Fruit fly (Drosophila melanogaster): ENCODE data around the gene snRNP-U1-C.

snRNP-U1-C gene

DNA sequence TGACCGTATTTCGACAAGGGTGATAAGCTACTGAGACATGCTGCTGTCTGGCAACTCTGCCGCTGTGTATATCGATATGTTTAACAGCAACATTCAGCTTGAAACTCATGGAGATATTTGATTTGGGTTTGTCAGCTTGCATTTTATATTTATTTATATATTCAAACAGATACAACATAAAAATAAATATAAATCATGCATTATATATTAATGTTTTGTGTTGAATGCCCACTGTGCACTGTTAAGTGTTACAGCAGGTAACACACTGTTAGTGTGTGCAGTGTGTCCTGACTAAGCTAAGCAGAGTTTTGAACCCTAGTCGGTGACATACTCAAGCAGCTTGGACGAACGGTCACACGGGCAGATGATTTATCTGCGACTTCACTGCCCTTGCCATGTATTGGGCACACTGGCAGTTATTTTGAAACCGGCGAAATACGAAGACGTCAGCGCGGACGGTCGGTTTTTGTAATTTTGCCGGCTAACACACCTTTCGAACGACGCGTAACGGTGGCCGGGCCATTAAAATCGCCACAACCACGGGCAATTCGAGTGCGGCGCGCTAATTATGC lies at the start of gene snRNP-U1-C, which contains the start of gene gukh (continued):
- TF ChIP-seq gfzf (GFP tag; optimal IDR thresholded peaks at IDR 0.05): peak; percentile 97
- TF ChIP-seq nerfin-1 (tag; optimal IDR thresholded peaks at IDR 0.05): peak; percentile 59
- no peak for TF ChIP-seq Hr39 (optimal IDR thresholded peaks at IDR 0.05)
- peak; percentile 53 for TF ChIP-seq inv (GFP tag; IDR thresholded peaks at IDR 0.05; ENCODE audit: partially characterized antibody)
- peak; percentile 48 for TF ChIP-seq vfl (GFP tag; optimal IDR thresholded peaks at IDR 0.05)
- TF ChIP-seq CG15011 (GFP tag; optimal IDR thresholded peaks at IDR 0.05): peak; percentile 57
- peak; percentile 66 for TF ChIP-seq CG4282 (GFP tag; optimal IDR thresholded peaks at IDR 0.05)
- TF ChIP-seq Awh (GFP tag; IDR thresholded peaks at IDR 0.05): peak; percentile 78
- peak; percentile 25 for TF ChIP-seq Side (GFP tag; optimal IDR thresholded peaks at IDR 0.05)
- peak; percentile 75 for TF ChIP-seq CG31224 (GFP tag; IDR thresholded peaks at IDR 0.05)
- TF ChIP-seq CG43689 (GFP tag; IDR thresholded peaks at IDR 0.05): peak; percentile 73; the same call in 1 of the 2 replicates
- peak; percentile 82 for TF ChIP-seq Dek (tag; optimal IDR thresholded peaks at IDR 0.05)
- no peak for TF ChIP-seq usp (GFP tag; optimal IDR thresholded peaks at IDR 0.05)
- peak; percentile 65 for TF ChIP-seq Fer2 (tag; optimal IDR thresholded peaks at IDR 0.05)
- TF ChIP-seq tna (GFP tag; IDR thresholded peaks at IDR 0.05; ENCODE audit: partially characterized antibody): no peak
- peak; percentile 87 for TF ChIP-seq CG12155 (GFP tag; optimal IDR thresholded peaks at IDR 0.05)
- peak; percentile 85 for TF ChIP-seq grau (tag; optimal IDR thresholded peaks at IDR 0.05)
- TF ChIP-seq mld (GFP tag; IDR thresholded peaks at IDR 0.05; ENCODE audit: partially characterized antibody): no peak
- peak; percentile 59; the same call in 1 of the 2 replicates for TF ChIP-seq GATAe (GFP tag; conservative IDR thresholded peaks at IDR 0.05)
- TF ChIP-seq CG10979 (tag; optimal IDR thresholded peaks at IDR 0.05): peak; percentile 65
- peak; percentile 70 for TF ChIP-seq CG14050 (GFP tag; IDR thresholded peaks at IDR 0.05)
- TF ChIP-seq bcd (GFP tag; optimal IDR thresholded peaks at IDR 0.05): peak; percentile 77
- no peak for TF ChIP-seq Trl (optimal IDR thresholded peaks at IDR 0.05)
- TF ChIP-seq Trl (GFP tag; optimal IDR thresholded peaks at IDR 0.05): no peak
- TF ChIP-seq E2f1 (GFP tag; IDR thresholded peaks at IDR 0.05): peak; percentile 78
- TF ChIP-seq Dref (GFP tag; IDR thresholded peaks at IDR 0.05): peak; percentile 74
- TF ChIP-seq her (GFP tag; optimal IDR thresholded peaks at IDR 0.05): peak; percentile 11
- TF ChIP-seq ci (GFP tag; IDR thresholded peaks at IDR 0.05): peak; percentile 93
- TF ChIP-seq Lim3 (GFP tag; IDR thresholded peaks at IDR 0.05): no peak
- TF ChIP-seq D19B (GFP tag; optimal IDR thresholded peaks at IDR 0.05): peak; percentile 41
- peak; percentile 90 for TF ChIP-seq CG8924 (tag; optimal IDR thresholded peaks at IDR 0.05)
- TF ChIP-seq kah (GFP tag; optimal IDR thresholded peaks at IDR 0.05): no peak
- TF ChIP-seq H15 (GFP tag; IDR thresholded peaks at IDR 0.05): peak; percentile 50; the same call in 1 of the 3 replicates
- peak; percentile 68 for TF ChIP-seq Hsf (GFP tag; optimal IDR thresholded peaks at IDR 0.05)
- no peak for TF ChIP-seq Lpt (GFP tag; optimal IDR thresholded peaks at IDR 0.05)
- peak; percentile 84 for TF ChIP-seq CG13775 (GFP tag; optimal IDR thresholded peaks at IDR 0.05)
- TF ChIP-seq CG14860 (GFP tag; IDR thresholded peaks at IDR 0.05; ENCODE audit: partially characterized antibody): 0 out of 3 replicates have a peak, but pooled peaks have one; percentile 32
- TF ChIP-seq zf30C (GFP tag; optimal IDR thresholded peaks at IDR 0.05): no peak
- peak; percentile 85 for TF ChIP-seq CG11695 (GFP tag; IDR thresholded peaks at IDR 0.05)
- peak; percentile 26 for TF ChIP-seq ems (GFP tag; optimal IDR thresholded peaks at IDR 0.05)
- TF ChIP-seq D19A (tag; optimal IDR thresholded peaks at IDR 0.05): peak; percentile 57
- peak; percentile 30 for TF ChIP-seq gcm2 (GFP tag; optimal IDR thresholded peaks at IDR 0.05)
- TF ChIP-seq pita (GFP tag; optimal IDR thresholded peaks at IDR 0.05): peak; percentile 95
- TF ChIP-seq Dbx (GFP tag; IDR thresholded peaks at IDR 0.05): peak; percentile 89
- TF ChIP-seq CG4360 (GFP tag; IDR thresholded peaks at IDR 0.05): peak; percentile 49
- peak; percentile 81 for TF ChIP-seq Mrtf (GFP tag; IDR thresholded peaks at IDR 0.05)
- TF ChIP-seq ttk (GFP tag; IDR thresholded peaks at IDR 0.05): peak; percentile 73
- peak; percentile 80 for TF ChIP-seq ken (GFP tag; IDR thresholded peaks at IDR 0.05)
- TF ChIP-seq BtbVII (GFP tag; optimal IDR thresholded peaks at IDR 0.05): no peak
- TF ChIP-seq CG6254 (GFP tag; optimal IDR thresholded peaks at IDR 0.05): no peak
- TF ChIP-seq abd-A (tag; optimal IDR thresholded peaks at IDR 0.05): peak; percentile 74
- TF ChIP-seq emc (GFP tag; optimal IDR thresholded peaks at IDR 0.05): no peak

Measured in whole organism, embryonic.